Fruit fly (Drosophila melanogaster): ENCODE measurements around the gene CG42740.

The CG42740 gene

DNA sequence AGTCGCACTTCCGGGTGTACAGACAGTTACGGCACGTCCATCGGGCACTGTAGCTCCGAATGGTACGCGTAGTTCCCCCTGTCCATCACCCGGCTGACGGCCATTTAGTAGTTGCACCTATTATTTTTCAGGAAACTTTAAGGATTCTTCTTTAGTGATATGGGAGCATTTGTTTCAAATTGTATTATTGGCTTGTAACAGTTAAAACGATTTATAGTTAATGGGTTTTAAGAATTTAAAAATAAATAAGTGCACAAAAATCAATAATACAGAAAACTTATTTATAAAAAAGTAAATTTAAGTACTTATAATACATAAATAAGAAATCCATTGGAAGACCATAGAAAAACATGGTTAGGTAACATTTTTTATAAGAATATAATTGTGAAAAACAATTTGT is at the start of gene CG42740, which contains the start of gene CG2217:
TSS of gene CG42740 (minus strand) at position 101 of the 400 bp plus-strand sequence.
TSS of gene CG2217 (minus strand) at position 101 of the 400 bp plus-strand sequence.
- no peak for TF ChIP-seq CG8478 (optimal IDR thresholded peaks at IDR 0.05)
- no peak for TF ChIP-seq CTCF (optimal IDR thresholded peaks at IDR 0.05)

DNA sequence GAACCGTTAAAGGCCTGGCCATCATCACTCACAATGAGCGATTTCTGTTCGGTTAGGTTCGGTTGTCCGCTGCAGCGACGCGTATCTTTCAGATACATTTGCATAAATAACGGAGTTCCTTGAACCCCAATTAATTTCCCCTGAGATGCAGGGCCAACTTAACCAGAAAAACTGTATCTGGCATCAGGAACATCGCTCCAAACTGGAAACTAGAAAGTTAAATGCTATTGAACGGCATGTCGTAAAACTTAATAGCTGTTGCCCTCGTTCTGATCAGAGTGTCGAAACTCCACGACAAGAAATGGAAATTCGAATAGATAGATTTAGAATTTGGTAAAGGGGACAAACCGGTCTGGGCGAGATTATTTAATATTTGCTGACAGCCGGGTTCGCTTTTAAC is 49.6 kb upstream of the CG42740 start:
- no peak for TF ChIP-seq CTCF (optimal IDR thresholded peaks at IDR 0.05)
- no peak for TF ChIP-seq CG8478 (optimal IDR thresholded peaks at IDR 0.05)

DNA sequence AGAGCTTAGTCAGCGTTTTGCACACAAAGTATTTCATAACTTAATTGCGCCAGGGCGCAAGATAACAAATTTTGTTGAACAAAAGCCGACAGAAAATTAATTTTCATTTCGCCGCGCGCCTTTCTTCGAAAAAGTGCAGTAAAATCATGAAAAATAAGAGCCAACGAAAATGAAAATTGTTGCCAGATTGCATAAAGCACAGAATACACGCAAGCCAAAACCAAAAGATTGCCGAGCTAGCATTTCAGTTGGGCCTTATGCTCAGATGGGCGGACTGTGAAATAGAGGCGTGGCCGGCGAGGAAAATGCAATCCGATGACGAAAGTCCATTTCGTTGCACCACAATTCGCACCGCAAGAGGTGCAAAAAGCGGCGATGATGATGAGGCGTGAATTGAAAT is 47.9 kb upstream of the CG42740 start:
- TF ChIP-seq CG8478 (optimal IDR thresholded peaks at IDR 0.05) = no peak
- no peak for TF ChIP-seq CTCF (optimal IDR thresholded peaks at IDR 0.05)

DNA sequence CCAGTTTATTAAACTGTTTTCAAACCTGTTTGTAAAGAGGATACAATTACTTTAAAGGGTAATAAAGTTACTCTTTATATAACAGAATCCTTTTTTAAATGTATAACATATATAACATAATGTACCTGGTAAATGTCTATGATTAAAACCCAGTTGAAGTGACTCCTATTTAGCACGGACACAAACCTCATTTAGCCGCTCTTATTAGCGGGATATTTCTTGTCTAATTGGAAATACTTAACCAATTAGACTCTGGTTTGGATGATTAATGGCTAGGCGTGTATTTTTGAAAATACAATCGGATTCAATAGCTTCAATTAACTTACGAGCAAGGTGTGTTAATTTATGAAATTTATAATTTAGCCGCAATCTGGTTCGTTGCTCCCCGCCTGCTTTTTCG is 44.3 kb upstream of the CG42740 start:
- TF ChIP-seq CTCF (optimal IDR thresholded peaks at IDR 0.05) (peak; percentile 21 to 58), CG8478 (optimal IDR thresholded peaks at IDR 0.05) (no peak)

DNA sequence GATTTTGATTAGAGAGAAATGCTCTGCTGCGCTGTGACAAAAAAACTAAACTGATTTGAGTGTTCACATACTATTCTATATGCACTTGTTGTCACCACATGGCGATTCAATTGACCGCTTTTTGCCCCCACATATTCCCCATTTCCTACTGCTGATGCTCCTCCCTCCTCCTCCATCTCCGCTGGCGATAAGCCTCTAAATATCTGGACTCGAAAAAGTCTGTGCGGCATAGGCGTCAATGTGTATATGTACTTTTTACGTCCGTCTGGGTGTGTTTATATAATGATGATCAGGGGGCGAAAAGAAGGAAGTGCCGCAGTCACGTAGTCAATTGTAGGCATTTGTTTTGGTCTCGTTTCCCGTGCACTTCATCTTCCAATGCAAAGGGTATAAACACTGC is 43.7 kb upstream of the CG42740 start:
- TF ChIP-seq CG8478 (optimal IDR thresholded peaks at IDR 0.05) (no peak), CTCF (optimal IDR thresholded peaks at IDR 0.05) (no peak)

DNA sequence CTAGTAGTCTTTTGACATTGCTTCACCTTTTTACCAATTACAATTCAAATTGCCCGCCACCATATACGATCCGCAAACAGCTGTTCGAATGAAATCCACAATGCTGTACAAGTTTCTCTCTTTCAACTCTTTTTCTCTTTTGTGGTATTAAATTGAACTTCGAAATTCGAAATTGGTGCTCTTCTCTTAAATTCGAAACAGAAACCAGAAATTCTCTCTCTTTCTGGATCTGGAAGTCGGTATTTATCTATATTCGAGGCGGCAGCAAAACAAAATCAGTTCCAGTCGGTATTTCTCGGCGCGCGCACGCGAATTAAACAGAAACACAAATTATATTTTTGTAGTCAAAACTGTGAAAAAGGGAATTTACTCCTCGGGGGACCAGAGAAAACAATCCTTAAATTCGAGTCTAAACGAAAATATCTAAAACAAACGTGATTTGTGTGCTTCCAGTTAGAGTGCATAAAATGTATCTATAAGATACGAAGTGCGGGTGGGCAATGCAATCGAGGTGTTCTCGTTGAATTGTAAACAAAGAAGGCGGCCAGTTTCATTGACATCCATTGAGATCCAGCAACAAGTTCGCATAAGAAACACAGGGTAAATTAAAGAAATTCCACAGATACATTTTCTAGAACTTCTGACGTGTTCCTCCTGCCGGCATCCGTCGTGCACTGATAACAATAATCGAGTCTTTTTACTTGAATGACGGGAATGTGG is 43.2 kb upstream of the CG42740 start, which contains the start of gene PH4alphaEFB:
TSS of gene PH4alphaEFB (plus strand) at position 276 of the 720 bp plus-strand sequence.
- TF ChIP-seq CTCF (optimal IDR thresholded peaks at IDR 0.05) (no peak), CG8478 (optimal IDR thresholded peaks at IDR 0.05) (no peak)

DNA sequence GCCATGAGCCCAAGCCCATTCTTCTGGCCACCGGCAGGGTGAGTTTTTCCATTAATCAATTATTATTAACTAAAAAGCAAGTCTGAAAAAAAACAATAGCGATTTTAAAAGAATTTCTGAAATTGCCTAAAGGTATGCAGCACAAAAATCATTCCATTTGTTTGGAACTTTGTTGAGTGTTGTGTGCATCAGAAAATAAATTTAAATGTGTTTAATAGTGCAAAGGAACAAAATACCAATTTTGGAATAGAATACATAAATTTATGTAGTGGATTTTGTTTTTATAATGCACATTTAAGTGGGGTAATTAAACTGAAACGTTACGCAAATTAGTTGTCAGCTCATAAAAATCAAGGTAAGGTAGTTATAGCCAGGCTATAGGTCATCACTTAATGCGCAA is 41.5 kb upstream of the CG42740 start:
- TF ChIP-seq CTCF (optimal IDR thresholded peaks at IDR 0.05) = no peak
- TF ChIP-seq CG8478 (optimal IDR thresholded peaks at IDR 0.05) = no peak

DNA sequence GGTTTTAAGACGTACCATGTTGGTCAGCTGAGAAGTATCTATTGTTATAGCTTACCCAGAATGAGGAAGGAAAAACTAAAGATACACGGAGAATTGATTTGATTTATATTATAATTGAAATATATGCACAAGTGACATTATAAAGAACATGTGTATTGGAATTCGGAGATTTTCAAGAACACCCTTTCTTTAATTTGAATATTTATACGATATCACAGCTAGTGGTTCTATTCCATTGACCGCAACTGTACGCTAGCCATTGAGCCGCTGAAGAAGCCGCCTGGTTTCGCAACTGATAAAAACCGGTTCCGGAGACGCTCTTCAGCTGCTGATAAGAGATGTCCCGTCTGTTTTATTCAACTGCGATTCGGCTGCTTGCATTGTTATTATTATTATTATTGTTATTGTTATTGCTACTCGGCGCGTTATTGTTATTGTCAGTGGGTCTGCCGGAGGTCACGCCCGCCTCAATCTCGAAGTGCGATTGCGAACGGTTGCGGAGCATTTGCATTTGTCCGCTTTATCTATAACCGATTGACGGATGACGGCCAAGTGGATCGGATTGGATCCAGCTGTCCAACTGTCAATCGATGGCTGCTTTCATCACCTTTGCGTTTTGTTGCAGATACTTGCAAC is 39.0 kb upstream of the CG42740 start:
- TF ChIP-seq CG8478 (optimal IDR thresholded peaks at IDR 0.05) (no peak), CTCF (optimal IDR thresholded peaks at IDR 0.05) (no peak)

DNA sequence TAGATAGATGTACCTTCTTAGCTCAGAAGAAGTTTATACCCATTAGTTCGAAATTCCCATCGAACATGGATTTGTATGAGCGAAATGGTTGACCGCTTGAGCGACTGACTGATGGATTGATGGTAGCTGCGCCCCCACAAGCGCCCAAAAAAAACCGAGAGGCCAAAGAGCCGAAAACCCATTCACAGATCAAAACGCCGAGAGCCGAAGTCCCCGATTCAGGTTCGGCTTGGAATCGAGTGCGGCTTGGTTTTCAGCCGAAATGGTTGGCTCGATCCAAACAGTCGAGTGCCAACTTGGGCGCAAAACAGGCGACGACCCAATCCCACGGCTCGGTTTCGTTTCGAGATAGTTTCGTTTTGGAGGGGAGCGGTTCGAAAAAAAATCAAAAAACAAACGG is 37.4 kb upstream of the CG42740 start:
- TF ChIP-seq CG8478 (optimal IDR thresholded peaks at IDR 0.05) (no peak), CTCF (optimal IDR thresholded peaks at IDR 0.05) (no peak)

DNA sequence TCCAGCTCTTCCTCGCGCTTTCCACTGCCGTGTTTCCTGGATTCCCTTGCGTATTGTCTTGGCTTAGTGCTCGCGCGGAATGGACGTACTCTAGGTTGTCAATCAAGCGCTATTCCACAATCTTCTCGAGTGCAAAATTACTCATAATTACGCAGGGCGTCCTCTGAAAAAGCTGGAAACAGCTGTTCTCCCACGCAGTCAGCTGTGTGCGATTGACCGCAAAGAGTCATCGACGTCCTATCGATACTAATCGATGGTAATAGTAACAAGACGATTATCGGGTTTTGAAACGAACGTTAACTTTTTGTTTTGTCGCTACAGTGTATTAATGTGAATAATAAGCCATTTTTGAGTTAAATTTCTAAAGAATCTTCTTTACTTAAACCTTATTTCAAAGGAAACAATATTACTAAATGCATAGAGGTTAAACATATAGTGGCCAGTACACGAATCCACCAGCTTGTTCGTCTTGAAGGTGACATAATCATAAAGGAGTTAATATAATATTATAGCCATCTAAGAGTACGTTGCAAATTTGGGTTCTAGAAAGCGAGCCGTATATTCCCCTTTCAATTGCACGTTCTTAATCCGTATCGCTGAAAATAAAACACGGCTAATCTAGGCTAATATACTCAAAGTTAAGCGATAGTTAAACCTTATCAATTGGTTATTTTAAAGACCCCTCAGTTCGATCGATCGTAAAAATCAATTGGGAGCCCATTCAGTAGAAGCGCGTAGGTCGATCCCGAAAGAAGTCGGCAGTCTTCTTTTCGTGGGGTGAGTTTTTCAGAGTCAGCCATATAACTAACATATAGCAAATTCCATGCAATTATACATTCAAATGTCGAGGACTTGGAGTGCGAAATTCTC is 36.5 kb upstream of the CG42740 start, which contains the start of the genes CG2224 and CDase:
TSS of gene CG2224 (minus strand) at position 235 of the 870 bp plus-strand sequence.
TSS of gene CDase (plus strand) at position 456 of the 870 bp plus-strand sequence.
- TF ChIP-seq CG8478 (optimal IDR thresholded peaks at IDR 0.05) = no peak
- TF ChIP-seq CTCF (optimal IDR thresholded peaks at IDR 0.05) = peak; percentile 7 to 14

DNA sequence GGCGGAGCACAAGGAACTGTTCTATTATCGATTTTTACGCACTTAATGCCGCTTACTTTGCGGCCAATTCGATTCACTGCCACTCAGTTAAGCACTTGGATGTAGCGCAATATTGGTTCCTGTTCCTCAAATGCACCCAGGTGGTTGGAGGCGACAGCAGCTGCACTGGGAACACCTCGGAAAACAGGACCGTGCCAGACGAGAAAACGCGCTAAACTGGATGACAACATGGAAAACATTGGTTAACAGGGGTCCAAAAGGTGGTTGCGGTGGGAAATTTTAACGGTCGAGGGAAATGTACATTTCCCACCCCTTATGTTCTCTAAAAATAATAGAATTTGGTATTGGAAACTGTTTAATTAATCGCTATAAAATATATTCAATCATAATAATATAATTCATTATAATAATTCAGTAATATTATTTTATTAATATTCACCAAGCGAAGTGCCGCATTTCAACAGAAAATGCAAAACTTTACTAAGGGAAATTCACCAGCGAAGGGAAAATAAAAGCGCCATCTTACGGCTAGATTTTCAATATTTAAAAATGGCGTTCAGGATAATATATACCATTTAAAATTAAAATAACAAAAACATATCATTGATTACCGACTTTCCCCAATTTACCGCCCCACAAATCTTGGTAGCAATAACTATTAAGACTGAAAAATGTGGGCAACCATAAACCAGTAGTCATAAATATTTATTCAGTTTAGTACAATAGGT is 33.2 kb upstream of the CG42740 start, which contains the start of gene aralar1:
TSS of gene aralar1 (minus strand) at position 51 of the 728 bp plus-strand sequence.
- TF ChIP-seq CTCF (optimal IDR thresholded peaks at IDR 0.05) = peak in 1 of 2 experiments; percentile 64
- TF ChIP-seq CG8478 (optimal IDR thresholded peaks at IDR 0.05) = no peak

DNA sequence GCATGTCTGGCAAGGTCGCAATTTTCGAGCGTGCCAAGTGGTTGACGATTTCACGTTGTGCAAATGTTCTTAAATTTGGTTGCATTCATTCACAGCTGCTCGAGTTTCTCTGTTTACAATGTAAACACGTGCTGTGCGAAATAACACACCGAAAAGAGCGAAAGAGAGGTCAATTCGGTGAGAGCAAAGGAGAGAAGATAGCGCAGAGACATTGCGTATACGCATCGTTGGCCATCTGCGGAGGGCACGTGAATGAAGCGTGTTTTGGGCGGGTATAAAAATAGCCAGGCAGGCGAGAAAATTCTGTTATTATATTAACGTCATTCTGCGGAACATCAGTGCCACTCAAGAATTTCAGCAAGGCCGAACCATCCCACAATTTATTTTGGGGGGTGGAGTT is 31.7 kb upstream of the CG42740 start:
- TF ChIP-seq CTCF (optimal IDR thresholded peaks at IDR 0.05) (no peak), CG8478 (optimal IDR thresholded peaks at IDR 0.05) (no peak)

DNA sequence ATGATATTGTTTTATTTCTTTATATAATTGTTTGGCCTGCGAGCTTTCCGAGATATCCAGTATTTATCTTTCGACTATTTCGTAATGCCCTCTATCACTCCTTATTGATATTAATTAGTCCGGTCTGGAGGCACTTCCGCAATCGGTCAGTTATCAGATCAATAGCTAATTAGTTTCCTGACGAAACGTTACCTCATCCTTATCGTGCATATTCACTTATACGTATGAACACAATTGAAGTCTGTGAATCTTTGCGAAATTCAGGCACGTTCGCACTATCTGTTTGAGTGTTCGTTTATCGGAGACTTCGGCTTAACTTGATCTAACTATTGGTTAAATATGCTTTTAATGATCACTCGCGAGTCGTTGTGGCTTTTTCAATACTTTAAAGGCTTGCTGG is 30.5 kb upstream of the CG42740 start:
- TF ChIP-seq CG8478 (optimal IDR thresholded peaks at IDR 0.05) (no peak), CTCF (optimal IDR thresholded peaks at IDR 0.05) (no peak)

DNA sequence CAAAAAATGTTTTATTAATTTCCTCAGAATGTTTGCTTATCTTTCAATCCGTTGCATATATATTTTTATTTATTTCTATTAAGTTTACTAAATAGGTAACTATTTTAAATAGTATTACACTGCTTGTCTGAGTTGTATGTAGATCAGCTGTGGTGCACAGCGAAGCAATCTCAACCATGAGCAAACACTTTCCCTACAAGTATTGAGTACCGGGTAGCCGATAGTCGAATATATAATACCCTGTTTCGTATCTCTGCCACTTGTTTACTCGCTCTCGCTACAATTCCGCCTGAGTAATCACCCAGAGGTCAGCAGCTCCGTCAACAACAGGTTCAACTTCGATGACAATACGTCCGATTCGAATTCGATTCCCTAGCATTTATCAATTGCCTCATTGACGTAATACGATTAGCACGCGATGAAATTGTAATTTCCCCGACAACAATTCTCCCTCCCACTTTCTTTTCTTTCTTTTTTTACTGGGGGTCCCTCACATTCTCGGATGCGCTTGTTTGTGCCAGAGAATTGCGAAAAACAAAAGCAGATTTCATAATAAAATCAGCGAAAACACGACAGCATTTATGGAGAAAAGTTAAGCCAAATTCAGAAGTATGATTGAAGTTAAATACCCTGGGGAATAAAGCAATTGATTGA is 28.0 kb upstream of the CG42740 start:
- TF ChIP-seq CTCF (optimal IDR thresholded peaks at IDR 0.05) (no peak), CG8478 (optimal IDR thresholded peaks at IDR 0.05) (no peak)

Measured in S2 (cell line).